Worm (Caenorhabditis elegans): Measurements from ENCODE around the gene ZK1307.4.

- TF ChIP-seq cog-1 (tag; optimal IDR thresholded peaks at IDR 0.05) (no peak), ztf-29 (GFP tag; IDR thresholded peaks at IDR 0.05) (no peak)
These were observed 1.3 kb upstream of the ZK1307.4 start, which contains the start of gene ZK1307.3 for ce11 chrII:9652919-9653318.
